Worm (Caenorhabditis elegans) whole organism, L1 larva: ENCODE measurements around the gene C48B4.7.

Source experiments
- F16B12.6 ChIP-seq: fragments of 150-350 bp; optimal IDR thresholded peaks from 2 replicates; lab custom pipeline; 2014; ENCODE audit warnings: missing biosample characterization, missing genetic modification characterization
- Y116A8C.19 ChIP-seq: sonication (generic microtip); optimal IDR thresholded peaks from 2 replicates; lab custom pipeline; 2016; ENCODE audit warnings: missing compliant biosample characterization, missing genetic modification characterization, borderline replicate concordance
- aha-1 ChIP-seq: fragments of 150-350 bp; optimal IDR thresholded peaks from 2 replicates; lab custom pipeline; 2014; ENCODE audit warnings: missing biosample characterization, missing genetic modification characterization
- aly-2 ChIP-seq: fragments of 150-350 bp; optimal IDR thresholded peaks from 2 replicates; lab custom pipeline; 2014; ENCODE audit warnings: missing biosample characterization, missing genetic modification characterization
- ama-1 ChIP-seq: fragments of 150-350 bp; optimal IDR thresholded peaks from 2 replicates; lab custom pipeline; 2014
- ceh-8 ChIP-seq: fragments of 200-800 bp; sonication (Bioruptor generic); optimal IDR thresholded peaks from 2 replicates; lab custom pipeline; 2018; ENCODE audit warnings: mild to moderate bottlenecking, missing genetic modification characterization, moderate library complexity, missing compliant biosample characterization
- ceh-90 ChIP-seq: sonication (generic microtip); optimal IDR thresholded peaks from 2 replicates; lab custom pipeline; 2016; ENCODE audit warnings: missing genetic modification characterization, missing compliant biosample characterization
- efl-1 ChIP-seq, 4 experiments: fragments of 150-350 bp; optimal IDR thresholded peaks in 3 of 4; peaks in 1 of 4; 1 replicate in 1 of 4; 2 replicates in 3 of 4; lab custom pipeline; 2014; ENCODE audit warnings: missing biosample characterization in 2 of 4, missing genetic modification characterization in 2 of 4, missing genetic modification reagents in 2 of 4
- efl-3 ChIP-seq: fragments of 200-800 bp; sonication (Bioruptor generic); optimal IDR thresholded peaks from 2 replicates; lab custom pipeline; 2018; ENCODE audit warnings: mild to moderate bottlenecking, missing genetic modification characterization, missing compliant biosample characterization
- egl-27 ChIP-seq, 2 experiments: fragments of 150-350 bp in 1 of 2; sonication (generic microtip); optimal IDR thresholded peaks; 3 replicates each; lab custom pipeline; 2017 to 2018; ENCODE audit warnings: missing biosample characterization in 2 of 2, missing genetic modification characterization in 2 of 2, missing genetic modification reagents in 2 of 2
- fkh-10 ChIP-seq: sonication (generic microtip); optimal IDR thresholded peaks from 2 replicates; lab custom pipeline; 2017; ENCODE audit warnings: missing biosample characterization, missing genetic modification reagents, missing genetic modification characterization
- fkh-4 ChIP-seq: sonication (generic microtip); optimal IDR thresholded peaks from 2 replicates; lab custom pipeline; 2016; ENCODE audit warnings: missing compliant biosample characterization, missing genetic modification characterization, borderline replicate concordance
- fkh-8 ChIP-seq: sonication (generic microtip); optimal IDR thresholded peaks from 2 replicates; lab custom pipeline; 2016; ENCODE audit warnings: mild to moderate bottlenecking, missing genetic modification characterization, missing compliant biosample characterization
- hlh-17 ChIP-seq: fragments of 200-800 bp; sonication (Bioruptor generic); optimal IDR thresholded peaks from 2 replicates; lab custom pipeline; 2018; ENCODE audit warnings: missing genetic modification characterization, mild to moderate bottlenecking, missing compliant biosample characterization, moderate library complexity, borderline replicate concordance
- hpl-2 ChIP-seq: fragments of 150-350 bp; optimal IDR thresholded peaks from 2 replicates; lab custom pipeline; 2014; ENCODE audit warnings: missing biosample characterization, missing genetic modification reagents, missing genetic modification characterization
- jun-1 ChIP-seq: fragments of 150-350 bp; optimal IDR thresholded peaks from 2 replicates; lab custom pipeline; 2014; ENCODE audit warnings: missing biosample characterization, missing genetic modification reagents, missing genetic modification characterization
- lin-13 ChIP-seq: fragments of 150-350 bp; optimal IDR thresholded peaks from 2 replicates; lab custom pipeline; 2014; ENCODE audit warnings: missing biosample characterization, missing genetic modification reagents, missing genetic modification characterization
- lin-14 ChIP-seq: fragments of 200-800 bp; sonication (Bioruptor generic); optimal IDR thresholded peaks from 2 replicates; lab custom pipeline; 2018; ENCODE audit warnings: mild to moderate bottlenecking, missing genetic modification characterization, moderate library complexity, missing compliant biosample characterization
- lin-35 ChIP-seq, 2 experiments: fragments of 150-350 bp; optimal IDR thresholded peaks; 2 replicates each; lab custom pipeline; 2014; ENCODE audit warnings: missing biosample characterization in 2 of 2, missing genetic modification characterization in 2 of 2, missing genetic modification reagents in 2 of 2
- lir-3 ChIP-seq: sonication (generic microtip); optimal IDR thresholded peaks from 2 replicates; lab custom pipeline; 2016; ENCODE audit warnings: mild to moderate bottlenecking, missing genetic modification characterization, moderate library complexity, missing compliant biosample characterization; ENCODE audit not compliant: poor library complexity
- lsy-2 ChIP-seq, 2 experiments: fragments of 150-350 bp; optimal IDR thresholded peaks; 2 replicates each; lab custom pipeline; 2014; ENCODE audit warnings: missing biosample characterization in 2 of 2, missing genetic modification characterization in 2 of 2
- mab-9 ChIP-seq: fragments of 200-800 bp; sonication (Bioruptor generic); IDR thresholded peaks from 2 replicates; pipeline ENCODE4 v1.3.6; 2022; ENCODE audit warnings: missing genetic modification reagents, missing genetic modification characterization, missing compliant biosample characterization
- mdl-1 ChIP-seq, 2 experiments: fragments of 150-350 bp; optimal IDR thresholded peaks; 2 replicates each; lab custom pipeline; 2014 to 2017; ENCODE audit warnings: missing biosample characterization in 2 of 2, missing genetic modification characterization in 2 of 2, inconsistent platforms in 1 of 2
- mep-1 ChIP-seq: fragments of 150-350 bp; optimal IDR thresholded peaks from 2 replicates; lab custom pipeline; 2014; ENCODE audit warnings: missing biosample characterization, missing genetic modification characterization
- nhr-11 ChIP-seq: fragments of 150-350 bp; optimal IDR thresholded peaks from 2 replicates; lab custom pipeline; 2014; ENCODE audit warnings: missing biosample characterization, missing genetic modification characterization
- nhr-12 ChIP-seq: sonication (generic microtip); optimal IDR thresholded peaks from 2 replicates; lab custom pipeline; 2017; ENCODE audit warnings: missing biosample characterization, missing genetic modification characterization
- nhr-20 ChIP-seq: sonication (generic microtip); optimal IDR thresholded peaks from 2 replicates; lab custom pipeline; 2016; ENCODE audit warnings: mild to moderate bottlenecking, missing genetic modification characterization, missing compliant biosample characterization
- nhr-71 ChIP-seq: sonication (generic microtip); optimal IDR thresholded peaks from 2 replicates; lab custom pipeline; 2016; ENCODE audit warnings: mild to moderate bottlenecking, missing genetic modification characterization, moderate library complexity, missing compliant biosample characterization
- nhr-76 ChIP-seq: sonication (generic microtip); optimal IDR thresholded peaks from 2 replicates; lab custom pipeline; 2017; ENCODE audit warnings: missing biosample characterization, missing genetic modification characterization
- nhr-84 ChIP-seq: sonication (generic microtip); optimal IDR thresholded peaks from 2 replicates; lab custom pipeline; 2017; ENCODE audit warnings: missing biosample characterization, missing genetic modification characterization
- pqm-1 ChIP-seq: sonication (generic microtip); optimal IDR thresholded peaks from 3 replicates; lab custom pipeline; 2017; ENCODE audit warnings: missing biosample characterization, missing genetic modification characterization
- rnt-1 ChIP-seq: sonication (generic microtip); optimal IDR thresholded peaks from 2 replicates; lab custom pipeline; 2016; ENCODE audit warnings: mild to moderate bottlenecking, missing genetic modification characterization, moderate library complexity, missing compliant biosample characterization
- snpc-4 ChIP-seq: fragments of 150-350 bp; optimal IDR thresholded peaks from 2 replicates; lab custom pipeline; 2014; ENCODE audit warnings: missing biosample characterization, missing genetic modification characterization
- snu-23 ChIP-seq: sonication (generic microtip); optimal IDR thresholded peaks from 2 replicates; lab custom pipeline; 2016; ENCODE audit warnings: missing genetic modification characterization, missing compliant biosample characterization
- sptf-1 ChIP-seq: fragments of 150-350 bp; optimal IDR thresholded peaks from 2 replicates; lab custom pipeline; 2014; ENCODE audit warnings: missing biosample characterization, missing genetic modification characterization
- tlp-1 ChIP-seq: fragments of 150-350 bp; optimal IDR thresholded peaks from 2 replicates; lab custom pipeline; 2014; ENCODE audit warnings: missing biosample characterization, missing genetic modification characterization
- unc-98 ChIP-seq: fragments of 200-800 bp; sonication (Bioruptor generic); IDR thresholded peaks from 2 replicates; pipeline ENCODE4 v1.3.6; 2022; ENCODE audit warnings: missing genetic modification characterization, missing compliant biosample characterization
- xbp-1 ChIP-seq: sonication (generic microtip); optimal IDR thresholded peaks from 2 replicates; lab custom pipeline; 2016; ENCODE audit warnings: missing genetic modification characterization, missing compliant biosample characterization
- zag-1 ChIP-seq: fragments of 150-350 bp; optimal IDR thresholded peaks from 2 replicates; lab custom pipeline; 2014; ENCODE audit warnings: missing biosample characterization, missing genetic modification characterization
- zip-4 ChIP-seq: fragments of 200-800 bp; sonication (Bioruptor generic); optimal IDR thresholded peaks from 2 replicates; lab custom pipeline; 2018; ENCODE audit warnings: mild to moderate bottlenecking, missing genetic modification characterization, moderate library complexity, missing compliant biosample characterization
- ztf-4 ChIP-seq: fragments of 150-350 bp; optimal IDR thresholded peaks from 2 replicates; lab custom pipeline; 2014; ENCODE audit warnings: missing biosample characterization, missing genetic modification characterization

Gene C48B4.7

ce11 chrIII:9511055-9511520 is 48.1 kb downstream of the C48B4.7 start, which contains the start of gene F55H2.5:
TSS of gene F55H2.5 (plus strand) at chrIII:9511470.
- TF ChIP-seq ama-1 (lab: Kevin White, UChicago): no peak
- no peak for TF ChIP-seq lin-35 (GFP tag; optimal IDR thresholded peaks at IDR 0.05; lab: Kevin White, UChicago)
- no peak for TF ChIP-seq sptf-1 (tag; lab: Kevin White, UChicago)
- no peak for TF ChIP-seq lir-3 (tag; lab: Kevin White, UChicago)
- no peak for TF ChIP-seq ceh-90 (tag; lab: Kevin White, UChicago)

ce11 chrIII:9509764-9510370 is 49.4 kb downstream of the C48B4.7 start:
- TF ChIP-seq zag-1 (tag; lab: Kevin White, UChicago) (no peak), fkh-10 (GFP tag; lab: Kevin White, UChicago) (peak; percentile 36), tlp-1 (tag; lab: Kevin White, UChicago) (no peak), nhr-20 (tag; lab: Kevin White, UChicago) (peak; percentile 14), hpl-2 (GFP tag; lab: Kevin White, UChicago) (no peak), nhr-12 (no peak), nhr-11 (tag; lab: Kevin White, UChicago) (no peak), mab-9 (GFP tag; lab: Robert Waterston, UW) (no peak), fkh-8 (no peak), pqm-1 (tag; lab: Kevin White, UChicago) (no peak), efl-3 (GFP tag; lab: Kevin White, UChicago) (no peak), lsy-2 (tag; optimal IDR thresholded peaks at IDR 0.05; lab: Kevin White, UChicago) (peak; percentile 2 to 43), nhr-84 (tag; lab: Kevin White, UChicago) (no peak), lin-14 (peak; percentile 25), ztf-4 (peak; percentile 51), aly-2 (tag; lab: Kevin White, UChicago) (peak; percentile 57), ceh-8 (GFP tag; lab: Kevin White, UChicago) (no peak), fkh-4 (tag; lab: Kevin White, UChicago) (no peak), efl-1 (optimal IDR thresholded peaks at IDR 0.05; lab: Kevin White, UChicago) (peak; percentile 2 to 9), efl-1 (GFP tag; optimal IDR thresholded peaks at IDR 0.05 in 1 of 2; lab: Kevin White, UChicago) (peak in 1 of 2 experiments; percentile 91), jun-1 (tag; lab: Kevin White, UChicago) (no peak), sptf-1 (tag; lab: Kevin White, UChicago) (no peak), nhr-71 (tag; lab: Kevin White, UChicago) (peak; percentile 55), F16B12.6 (tag; lab: Kevin White, UChicago) (no peak), hlh-17 (no peak), mep-1 (no peak), lin-35 (GFP tag; optimal IDR thresholded peaks at IDR 0.05; lab: Kevin White, UChicago) (peak in 1 of 2 experiments; percentile 27), ama-1 (lab: Kevin White, UChicago) (peak; percentile 56), snpc-4 (no peak), rnt-1 (tag; lab: Kevin White, UChicago) (peak; percentile 7), egl-27 (tag; optimal IDR thresholded peaks at IDR 0.05; lab: Kevin White, UChicago) (no peak), snu-23 (GFP tag; lab: Kevin White, UChicago) (peak; percentile 51), aha-1 (tag; lab: Kevin White, UChicago) (no peak), Y116A8C.19 (tag; lab: Kevin White, UChicago) (no peak), xbp-1 (tag; lab: Kevin White, UChicago) (no peak), lin-13 (GFP tag; lab: Kevin White, UChicago) (peak; percentile 17), zip-4 (GFP tag; lab: Kevin White, UChicago) (no peak), nhr-76 (no peak), unc-98 (GFP tag; lab: Robert Waterston, UW) (no peak), mdl-1 (tag; optimal IDR thresholded peaks at IDR 0.05; lab: Kevin White, UChicago) (no peak)
